Fruit fly (Drosophila melanogaster): Measurements from ENCODE around the gene PGRP-SB1.

The PGRP-SB1 gene

DNA sequence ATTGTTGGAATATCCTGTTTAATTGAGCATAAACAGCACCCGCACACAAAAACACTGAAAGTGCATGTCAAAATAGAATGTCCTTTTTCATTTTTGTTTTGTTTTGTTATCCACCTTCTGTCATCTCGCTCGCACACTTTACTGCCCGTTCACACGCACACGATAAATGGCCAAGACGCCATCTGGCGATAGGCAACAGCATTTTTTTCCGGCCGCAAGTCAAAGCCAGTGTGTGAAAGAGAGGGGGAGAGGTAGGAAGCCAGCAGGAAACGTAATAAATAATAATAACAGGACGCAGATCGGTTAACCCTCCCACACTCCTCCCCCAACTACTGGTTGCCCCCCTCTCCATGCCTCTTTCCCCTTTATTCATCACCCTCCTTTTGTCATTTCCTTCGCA, 42.1 kb upstream of the PGRP-SB1 start:
- TF ChIP-seq CG16813 (GFP tag; IDR thresholded peaks at IDR 0.05; ENCODE audit: partially characterized antibody) (peak; percentile 11; the same call in 1 of the 3 replicates), NFAT (GFP tag; IDR thresholded peaks at IDR 0.05) (peak; percentile 42; the same call in 1 of the 2 replicates), CG18764 (GFP tag; optimal IDR thresholded peaks at IDR 0.05) (no peak), vnd (GFP tag; IDR thresholded peaks at IDR 0.05; ENCODE audit: partially characterized antibody) (no peak), CG18476 (GFP tag; optimal IDR thresholded peaks at IDR 0.05) (no peak), Doc2 (GFP tag; IDR thresholded peaks at IDR 0.05) (no peak), dm (GFP tag; optimal IDR thresholded peaks at IDR 0.05) (no peak), bsh (GFP tag; optimal IDR thresholded peaks at IDR 0.05) (peak in 1 of 2 experiments; percentile 11), dpn (GFP tag; optimal IDR thresholded peaks at IDR 0.05) (no peak), CG10267 (tag; optimal IDR thresholded peaks at IDR 0.05) (peak; percentile 8), stwl (tag; optimal IDR thresholded peaks at IDR 0.05) (peak; percentile 24), Atf3 (GFP tag; optimal IDR thresholded peaks at IDR 0.05) (no peak), tgo (GFP tag; IDR thresholded peaks at IDR 0.05) (peak; percentile 35; the same call in 1 of the 3 replicates), CG7745 (tag; optimal IDR thresholded peaks at IDR 0.05) (no peak), phol (tag; optimal IDR thresholded peaks at IDR 0.05) (no peak), mam (GFP tag; optimal IDR thresholded peaks at IDR 0.05) (no peak), lov (optimal IDR thresholded peaks at IDR 0.05) (no peak), lov (GFP tag; IDR thresholded peaks at IDR 0.05) (peak; percentile 57; the same call in 1 of the 3 replicates), Hmr (GFP tag; optimal IDR thresholded peaks at IDR 0.05) (no peak), CG4328 (GFP tag; optimal IDR thresholded peaks at IDR 0.05) (no peak), grn (GFP tag; optimal IDR thresholded peaks at IDR 0.05) (peak; percentile 35), ewg (GFP tag; optimal IDR thresholded peaks at IDR 0.05) (no peak), mirr (GFP tag; optimal IDR thresholded peaks at IDR 0.05) (peak; percentile 64), chif (GFP tag; optimal IDR thresholded peaks at IDR 0.05) (peak in 1 of 2 experiments; percentile 30), zen (tag; optimal IDR thresholded peaks at IDR 0.05) (peak; percentile 85), jing (GFP tag; optimal IDR thresholded peaks at IDR 0.05) (no peak), Max (GFP tag; optimal IDR thresholded peaks at IDR 0.05) (no peak), Xrp1 (GFP tag; IDR thresholded peaks at IDR 0.05) (0 out of 2 replicates have a peak, but pooled peaks have one; percentile 19), eve (GFP tag; optimal IDR thresholded peaks at IDR 0.05) (no peak), CG17802 (tag; optimal IDR thresholded peaks at IDR 0.05) (peak; percentile 96), Jarid2 (GFP tag; optimal IDR thresholded peaks at IDR 0.05) (peak; percentile 35), Ssrp (tag; optimal IDR thresholded peaks at IDR 0.05) (no peak), ase (GFP tag; IDR thresholded peaks at IDR 0.05) (peak; percentile 57; the same call in 2 of the 3 replicates), Mes4 (GFP tag; optimal IDR thresholded peaks at IDR 0.05) (peak; percentile 38), YL-1 (GFP tag; optimal IDR thresholded peaks at IDR 0.05) (no peak), CG4617 (GFP tag; optimal IDR thresholded peaks at IDR 0.05; ENCODE audit: borderline replicate concordance) (no peak), pb (GFP tag; optimal IDR thresholded peaks at IDR 0.05) (peak; percentile 40), disco-r (GFP tag; optimal IDR thresholded peaks at IDR 0.05) (no peak), CG12104 (GFP tag; optimal IDR thresholded peaks at IDR 0.05) (no peak), sens (GFP tag) (peak; percentile 88), CG7556 (GFP tag; optimal IDR thresholded peaks at IDR 0.05) (no peak), inv (GFP tag; IDR thresholded peaks at IDR 0.05; ENCODE audit: partially characterized antibody) (no peak), gro (GFP tag; optimal IDR thresholded peaks at IDR 0.05) (no peak), ranshi (GFP tag; IDR thresholded peaks at IDR 0.05) (no peak), CG13424 (tag; optimal IDR thresholded peaks at IDR 0.05) (no peak), lmd (GFP tag; IDR thresholded peaks at IDR 0.05) (no peak), CG18262 (tag; optimal IDR thresholded peaks at IDR 0.05) (no peak), Hr51 (GFP tag; optimal IDR thresholded peaks at IDR 0.05) (no peak), Nf-YB (GFP tag; optimal IDR thresholded peaks at IDR 0.05) (no peak), CG17912 (GFP tag; optimal IDR thresholded peaks at IDR 0.05) (no peak)

Measured in whole organism, embryonic.